Worm (Caenorhabditis elegans): Measurements from ENCODE around the gene C27H6.9.

Gene C27H6.9

DNA sequence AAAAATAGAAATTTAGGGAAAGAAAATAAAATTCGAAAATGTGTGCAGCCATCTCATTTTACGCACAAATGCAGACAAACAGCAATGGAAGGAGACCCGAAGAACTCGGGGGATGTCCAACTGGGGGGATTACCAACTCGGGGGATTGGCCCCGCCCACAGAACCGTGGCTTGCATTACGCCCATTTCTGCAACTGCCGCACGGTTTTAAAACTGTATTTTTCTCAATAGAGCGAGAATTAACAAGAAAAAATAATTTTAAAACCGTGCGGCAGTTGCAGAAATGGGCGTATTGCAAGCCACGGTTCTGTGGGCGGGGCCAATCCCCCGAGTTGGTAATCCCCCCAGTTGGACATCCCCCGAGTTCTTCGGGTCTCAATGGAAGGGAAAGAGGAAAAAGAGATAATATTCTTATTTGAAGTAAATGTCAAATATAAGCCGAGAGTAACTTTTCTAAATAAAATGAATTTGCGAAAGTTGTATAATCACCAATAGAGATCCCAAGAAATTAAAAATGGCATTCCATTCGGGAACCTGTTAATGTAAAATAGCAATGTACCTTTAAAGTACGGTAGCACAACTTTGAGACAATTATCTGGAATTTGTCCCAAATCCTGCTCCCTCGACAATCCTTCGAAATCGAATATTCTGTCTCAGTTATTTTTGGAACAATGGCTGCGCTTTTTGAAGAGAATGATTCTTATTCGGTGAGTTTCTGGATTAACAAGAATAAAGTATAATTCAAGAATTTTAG is 1.8 kb upstream of the C27H6.9 start, which contains the start of the genes ruvb-1 and tofu-1 (continued):
- peak; percentile 24 for TF ChIP-seq dsc-1 (tag; optimal IDR thresholded peaks at IDR 0.05)
- TF ChIP-seq rnt-1 (tag; optimal IDR thresholded peaks at IDR 0.05): peak; percentile 43
- TF ChIP-seq unc-86 (tag; optimal IDR thresholded peaks at IDR 0.05): peak; percentile 64
- peak; percentile 64 for TF ChIP-seq lir-3 (tag; optimal IDR thresholded peaks at IDR 0.05; ENCODE audit: poor library complexity)
- peak; percentile 5 to 65 (median 49) for TF ChIP-seq dpl-1 (GFP tag; optimal IDR thresholded peaks at IDR 0.05)
- TF ChIP-seq F16B12.6 (tag; optimal IDR thresholded peaks at IDR 0.05): peak; percentile 84
- peak; percentile 75 for TF ChIP-seq xbp-1 (tag; optimal IDR thresholded peaks at IDR 0.05)
- peak; percentile 52 for TF ChIP-seq mab-9 (GFP tag; IDR thresholded peaks at IDR 0.05)
- peak; percentile 13 for TF ChIP-seq ceh-8 (GFP tag; optimal IDR thresholded peaks at IDR 0.05)
- TF ChIP-seq mep-1 (tag; optimal IDR thresholded peaks at IDR 0.05): peak; percentile 59
- TF ChIP-seq nhr-77 (tag; optimal IDR thresholded peaks at IDR 0.05): peak; percentile 24

DNA sequence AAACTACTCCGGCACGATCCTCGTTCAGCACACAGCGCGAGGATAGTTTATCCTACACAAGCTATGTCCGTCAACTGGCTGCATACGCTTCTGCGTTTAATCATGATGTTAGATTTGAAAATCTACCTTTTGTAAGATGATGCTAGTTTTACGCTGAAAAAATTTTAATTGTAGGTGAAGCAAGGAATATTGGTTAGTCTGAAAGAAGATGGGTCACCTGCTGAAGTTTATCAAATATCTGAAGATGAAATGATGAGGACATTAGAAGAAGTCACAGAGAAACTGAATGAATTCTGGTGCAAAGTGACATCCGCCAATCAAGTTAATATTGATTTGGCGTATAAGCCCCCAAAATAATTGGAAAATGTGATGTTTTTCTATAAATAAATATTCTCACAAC is 861 bp downstream of the C27H6.9 start:
- TF ChIP-seq hlh-17 (GFP tag; optimal IDR thresholded peaks at IDR 0.05; ENCODE audit: borderline replicate concordance) (no peak), efl-1 (optimal IDR thresholded peaks at IDR 0.05) (no peak), efl-1 (GFP tag; optimal IDR thresholded peaks at IDR 0.05 in 1 of 2) (peak in 1 of 2 experiments; percentile 61)

DNA sequence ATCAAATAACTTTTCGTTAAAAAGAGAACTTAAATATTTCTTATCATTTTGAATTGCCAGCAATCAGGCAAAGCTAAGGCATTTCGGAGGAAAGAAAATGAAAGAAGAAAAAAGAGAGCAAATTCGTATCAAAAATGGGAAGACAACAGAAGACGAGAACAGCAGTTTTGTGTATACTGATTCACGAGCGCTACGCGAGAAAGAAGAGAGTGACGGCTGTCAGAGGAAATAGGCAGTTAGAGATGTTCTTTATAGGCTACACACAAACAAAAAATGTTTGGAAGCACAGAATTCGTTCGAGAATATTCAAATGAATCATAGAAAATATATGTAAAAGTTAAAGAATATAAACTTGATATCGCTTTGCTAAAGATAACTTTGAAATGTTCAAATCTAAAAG is 2.2 kb downstream of the C27H6.9 start:
- TF ChIP-seq elt-2 (tag; optimal IDR thresholded peaks at IDR 0.05) (peak; percentile 32), snu-23 (GFP tag; optimal IDR thresholded peaks at IDR 0.05) (peak; percentile 17), aha-1 (tag; optimal IDR thresholded peaks at IDR 0.05) (no peak), mep-1 (tag; optimal IDR thresholded peaks at IDR 0.05) (peak; percentile 33), blmp-1 (tag; optimal IDR thresholded peaks at IDR 0.05) (no peak), mef-2 (tag; optimal IDR thresholded peaks at IDR 0.05) (no peak), lin-14 (GFP tag; optimal IDR thresholded peaks at IDR 0.05) (peak; percentile 39), nhr-11 (tag; optimal IDR thresholded peaks at IDR 0.05) (peak; percentile 57), nhr-90 (tag; optimal IDR thresholded peaks at IDR 0.05; ENCODE audit: poor library complexity) (no peak), fkh-8 (tag; optimal IDR thresholded peaks at IDR 0.05) (no peak), lsy-2 (tag; optimal IDR thresholded peaks at IDR 0.05) (peak in 1 of 2 experiments; percentile 7), nhr-237 (tag; optimal IDR thresholded peaks at IDR 0.05) (no peak), ama-1 (optimal IDR thresholded peaks at IDR 0.05) (no peak), xbp-1 (tag; optimal IDR thresholded peaks at IDR 0.05) (no peak)

DNA sequence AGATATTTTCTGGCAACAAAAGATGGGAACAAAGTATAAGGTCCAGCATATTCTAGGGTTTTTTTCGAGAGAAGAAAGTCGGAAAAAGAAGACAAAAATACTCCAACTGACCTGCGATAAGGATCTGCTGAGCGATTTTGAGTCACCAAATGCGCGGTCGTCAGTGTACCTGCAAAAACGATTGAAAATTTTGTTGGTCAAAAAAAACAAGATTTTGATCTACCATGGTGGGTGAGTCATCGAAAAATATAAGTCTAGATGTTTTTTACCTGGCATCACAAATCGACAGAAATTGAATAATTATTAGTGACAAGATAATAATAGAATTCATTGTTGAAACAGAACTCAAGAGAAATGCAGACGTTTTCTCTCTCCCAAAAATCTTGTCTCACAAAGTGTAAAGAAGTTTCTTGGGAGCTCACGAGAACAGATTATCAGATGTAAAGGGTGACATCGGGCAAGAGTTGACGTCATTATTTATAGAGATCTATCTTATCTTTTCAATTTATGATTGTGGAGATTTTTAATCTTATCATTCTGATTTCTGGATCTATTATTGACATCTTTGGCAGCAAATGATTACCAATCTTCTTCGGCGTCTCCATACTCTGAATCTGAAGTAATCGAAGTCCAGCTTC is 2.7 kb downstream of the C27H6.9 start:
- TF ChIP-seq nhr-71 (tag; optimal IDR thresholded peaks at IDR 0.05): peak; percentile 46
- TF ChIP-seq pqm-1 (tag; optimal IDR thresholded peaks at IDR 0.05): no peak
- peak; percentile 52 for TF ChIP-seq lin-14 (GFP tag; optimal IDR thresholded peaks at IDR 0.05)
- TF ChIP-seq lsy-2 (tag; optimal IDR thresholded peaks at IDR 0.05): peak in 1 of 2 experiments; percentile 11
- TF ChIP-seq rnt-1 (tag; optimal IDR thresholded peaks at IDR 0.05): peak; percentile 27
- no peak for TF ChIP-seq tbx-2 (tag; optimal IDR thresholded peaks at IDR 0.05)
- TF ChIP-seq elt-3 (tag; optimal IDR thresholded peaks at IDR 0.05): no peak
- peak; percentile 41 for TF ChIP-seq dsc-1 (tag; optimal IDR thresholded peaks at IDR 0.05)

DNA sequence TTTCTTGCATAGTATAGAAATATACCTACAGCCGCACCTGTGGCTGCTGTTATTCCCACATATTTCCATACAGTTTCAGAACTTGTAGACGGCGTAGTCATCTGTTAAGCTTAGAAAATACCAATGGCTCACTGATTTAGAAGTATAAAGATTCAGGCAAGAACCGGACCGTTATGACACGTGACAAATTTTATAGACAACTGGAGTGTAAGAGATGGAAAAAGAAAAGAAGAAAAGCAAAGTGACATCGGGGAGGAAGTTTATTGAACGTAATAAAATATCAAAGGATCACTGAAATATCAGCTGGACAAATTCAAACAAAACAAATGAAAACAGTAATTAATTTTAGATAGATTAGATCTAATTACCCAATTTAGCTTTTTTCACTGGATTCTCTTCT is 3.5 kb downstream of the C27H6.9 start, which contains the start of gene rmd-2:
TSS of gene rmd-2 (minus strand) at position 101 of the 400 bp plus-strand sequence.
- no peak for TF ChIP-seq pag-3 (tag; optimal IDR thresholded peaks at IDR 0.05; ENCODE audit: borderline replicate concordance, insufficient read depth)
- peak; percentile 1 for TF ChIP-seq rnt-1 (tag; optimal IDR thresholded peaks at IDR 0.05)
- peak in 1 of 2 experiments; percentile 16 for TF ChIP-seq lin-35 (GFP tag; optimal IDR thresholded peaks at IDR 0.05)
